Worm (Caenorhabditis elegans): ENCODE data around the gene fbxb-21.
"Not testable (repeated sequence)": the region's sequence is repeated elsewhere in the genome, so short reads cannot be mapped to it uniquely, and the experiment has no call there.

DNA sequence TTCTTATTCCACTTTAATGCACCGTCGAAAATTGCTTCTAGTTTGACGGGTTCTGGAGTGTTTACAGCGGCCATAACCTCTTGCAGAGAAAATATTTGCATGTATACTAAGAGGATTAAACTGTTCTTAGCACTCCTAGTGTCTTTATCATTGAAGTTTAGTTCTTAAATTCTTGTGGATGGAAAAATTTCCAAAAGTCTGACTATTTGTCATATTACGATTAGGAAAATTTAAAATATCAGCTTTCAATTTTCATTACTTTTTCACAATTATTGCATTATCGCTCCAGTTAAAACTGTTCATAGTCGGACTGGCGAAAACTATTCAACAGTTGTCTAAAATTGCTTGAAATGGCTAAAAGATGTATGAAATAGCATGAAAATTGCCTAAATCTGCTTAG, 12.2 kb upstream of the fbxb-21 start, which contains the start of gene ZC204.13:
- not testable (repeated sequence) for TF ChIP-seq unc-62 (GFP tag; optimal IDR thresholded peaks at IDR 0.05 in 1 of 2); unc-62 (tag; optimal IDR thresholded peaks at IDR 0.05); lin-39 (tag; optimal IDR thresholded peaks at IDR 0.05); fos-1 (tag; optimal IDR thresholded peaks at IDR 0.05); jun-1 (tag; optimal IDR thresholded peaks at IDR 0.05); daf-12 (tag; optimal IDR thresholded peaks at IDR 0.05); ZK337.2 (GFP tag; IDR thresholded peaks at IDR 0.05)

All from whole organism, L4 larva.